Fruit fly (Drosophila melanogaster): ENCODE results near the gene CG7920.

Gene CG7920

DNA sequence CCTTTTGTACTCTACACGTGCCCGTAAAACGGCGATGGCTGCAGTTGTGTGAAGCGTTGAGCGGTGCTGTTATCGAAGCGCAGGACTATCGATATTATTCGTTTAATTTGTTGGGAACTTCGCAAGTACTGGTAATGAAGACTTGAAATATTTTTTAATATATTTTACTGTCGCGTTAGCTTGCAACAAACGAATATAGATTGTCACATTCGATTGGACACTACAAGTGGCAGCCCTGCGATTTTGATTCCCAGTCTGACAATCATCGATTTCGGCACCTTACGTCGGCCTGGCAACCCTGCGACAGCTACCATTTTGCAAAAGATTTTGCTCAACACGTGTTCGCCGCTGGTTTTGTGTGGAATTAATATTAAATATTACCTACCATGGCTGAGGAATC, 10.4 kb downstream of the CG7920 start, which contains the start of the genes Nlp and Nph (continued):
- TF ChIP-seq emc (GFP tag; optimal IDR thresholded peaks at IDR 0.05) (no peak), CG7556 (GFP tag; optimal IDR thresholded peaks at IDR 0.05) (no peak), Drgx (GFP tag; IDR thresholded peaks at IDR 0.05) (no peak), pros (GFP tag; optimal IDR thresholded peaks at IDR 0.05) (no peak), pho (GFP tag; optimal IDR thresholded peaks at IDR 0.05) (no peak), dmrt11E (tag; optimal IDR thresholded peaks at IDR 0.05) (no peak), CG10462 (GFP tag; optimal IDR thresholded peaks at IDR 0.05) (no peak), CG12236 (GFP tag; optimal IDR thresholded peaks at IDR 0.05) (no peak), Hsf (GFP tag; optimal IDR thresholded peaks at IDR 0.05) (peak; percentile 36), fd96Cb (tag; optimal IDR thresholded peaks at IDR 0.05) (no peak), ase (GFP tag; IDR thresholded peaks at IDR 0.05) (no peak), dm (GFP tag; optimal IDR thresholded peaks at IDR 0.05) (peak; percentile 89), pnt (GFP tag; optimal IDR thresholded peaks at IDR 0.05) (no peak), Bteb2 (GFP tag; optimal IDR thresholded peaks at IDR 0.05) (no peak), BtbVII (GFP tag; optimal IDR thresholded peaks at IDR 0.05) (no peak), abd-A (tag; optimal IDR thresholded peaks at IDR 0.05) (no peak), NC2α (GFP tag; optimal IDR thresholded peaks at IDR 0.05) (no peak), Sin3A (optimal IDR thresholded peaks at IDR 0.05) (peak; percentile 84), Ptx1 (GFP tag; IDR thresholded peaks at IDR 0.05) (no peak), lab (GFP tag; optimal IDR thresholded peaks at IDR 0.05) (no peak), tll (GFP tag; optimal IDR thresholded peaks at IDR 0.05) (no peak), CG1792 (GFP tag; optimal IDR thresholded peaks at IDR 0.05) (no peak), CG14860 (GFP tag; IDR thresholded peaks at IDR 0.05; ENCODE audit: partially characterized antibody) (peak; percentile 81), CG32767 (GFP tag; IDR thresholded peaks at IDR 0.05) (no peak), CG15514 (GFP tag; optimal IDR thresholded peaks at IDR 0.05) (peak; percentile 85), ac (GFP tag; optimal IDR thresholded peaks at IDR 0.05) (no peak), CG34224 (GFP tag; IDR thresholded peaks at IDR 0.05; ENCODE audit: partially characterized antibody) (peak; percentile 92), CG8944 (GFP tag; optimal IDR thresholded peaks at IDR 0.05) (no peak), CTCF (GFP tag; optimal IDR thresholded peaks at IDR 0.05) (peak; percentile 37), trh (GFP tag; optimal IDR thresholded peaks at IDR 0.05) (no peak), slp2 (GFP tag; optimal IDR thresholded peaks at IDR 0.05) (no peak), CG12219 (GFP tag; optimal IDR thresholded peaks at IDR 0.05) (no peak), slbo (GFP tag; IDR thresholded peaks at IDR 0.05) (peak; percentile 45), Rfx (GFP tag; IDR thresholded peaks at IDR 0.05) (peak; percentile 48; the same call in 1 of the 2 replicates), HmgD (GFP tag; optimal IDR thresholded peaks at IDR 0.05) (no peak), HLH54F (GFP tag; optimal IDR thresholded peaks at IDR 0.05) (no peak), NFAT (GFP tag; IDR thresholded peaks at IDR 0.05) (no peak), CG1602 (GFP tag; optimal IDR thresholded peaks at IDR 0.05) (no peak), CG1603 (tag; optimal IDR thresholded peaks at IDR 0.05) (peak; percentile 79), CG12071 (GFP tag; optimal IDR thresholded peaks at IDR 0.05) (no peak), caup (GFP tag; optimal IDR thresholded peaks at IDR 0.05; ENCODE audit: severe bottlenecking) (peak; percentile 22), CG17359 (tag; optimal IDR thresholded peaks at IDR 0.05) (peak; percentile 0), Poxn (GFP tag; IDR thresholded peaks at IDR 0.05) (no peak), Gug (GFP tag; IDR thresholded peaks at IDR 0.05) (no peak; the same call in 3 of the 4 replicates), sim (GFP tag; IDR thresholded peaks at IDR 0.05) (no peak), en (GFP tag; optimal IDR thresholded peaks at IDR 0.05) (no peak), CG5180 (GFP tag; optimal IDR thresholded peaks at IDR 0.05) (no peak), yki (optimal IDR thresholded peaks at IDR 0.05) (no peak), Oli (tag; optimal IDR thresholded peaks at IDR 0.05) (no peak), CG6689 (GFP tag; IDR thresholded peaks at IDR 0.05) (no peak), CG7928 (GFP tag; optimal IDR thresholded peaks at IDR 0.05) (no peak), Med (GFP tag) (peak; percentile 89), hbn (GFP tag; IDR thresholded peaks at IDR 0.05; ENCODE audit: partially characterized antibody) (peak; percentile 88)
